Worm (Caenorhabditis elegans): Measurements from ENCODE around the gene F27E5.7.
A peak's percentile ranks its signal among the peaks of the same experiment; 100 is the strongest.

Gene F27E5.7

ce11 chrII:10172436-10172973 is 49.9 kb downstream of the F27E5.7 start, which contains the start of gene wbp-11 (continued):
- TF ChIP-seq ztf-3 (GFP tag; optimal IDR thresholded peaks at IDR 0.05) = no peak
- TF ChIP-seq attf-6 (GFP tag; IDR thresholded peaks at IDR 0.05) = no peak
- TF ChIP-seq ztf-6 (GFP tag; IDR thresholded peaks at IDR 0.05) = no peak

DNA sequence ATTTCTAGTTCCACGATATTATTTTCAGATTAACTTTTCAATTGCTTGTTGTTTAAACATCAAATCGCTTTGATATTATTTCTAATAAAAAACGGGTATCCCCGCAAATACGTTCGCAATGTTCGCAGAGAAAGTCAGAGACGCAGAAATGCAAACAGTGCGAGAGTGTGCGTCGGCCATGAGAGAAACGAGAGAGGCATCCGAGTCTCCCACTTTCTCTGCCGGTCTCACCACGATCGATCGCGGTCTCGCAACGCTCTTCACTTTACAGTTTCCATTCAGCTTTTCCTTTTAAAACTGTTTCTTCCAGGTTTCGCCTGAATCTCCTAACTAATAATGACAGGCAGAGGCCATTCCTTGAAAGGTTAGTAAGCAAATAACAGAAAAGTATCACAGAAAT is 51.8 kb downstream of the F27E5.7 start, which contains the start of gene F33H1.4:
Gene F33H1.4, plus strand, starts transcription at position 311 of the 400 bp plus-strand sequence.
- no peak for TF ChIP-seq Y56A3A.18 (GFP tag; IDR thresholded peaks at IDR 0.05)
- peak; percentile 97 for TF ChIP-seq hmg-1.2 (GFP tag; IDR thresholded peaks at IDR 0.05)
- peak; percentile 6 for TF ChIP-seq madf-10 (tag; optimal IDR thresholded peaks at IDR 0.05)
- peak; percentile 31 for TF ChIP-seq unc-130 (GFP tag; optimal IDR thresholded peaks at IDR 0.05)
- TF ChIP-seq ceh-27 (GFP tag; optimal IDR thresholded peaks at IDR 0.05) = peak; percentile 63
- TF ChIP-seq lsl-1 (GFP tag; optimal IDR thresholded peaks at IDR 0.05) = peak; percentile 33
- peak; percentile 57 for TF ChIP-seq D2030.7 (GFP tag; IDR thresholded peaks at IDR 0.05)
- peak; percentile 5; the same call in 1 of the 2 replicates for TF ChIP-seq dox-1 (GFP tag; IDR thresholded peaks at IDR 0.05)
- peak; percentile 91 for TF ChIP-seq madf-3 (GFP tag; IDR thresholded peaks at IDR 0.05)
- peak; percentile 4 for TF ChIP-seq tlf-1 (GFP tag; optimal IDR thresholded peaks at IDR 0.05)
- no peak for TF ChIP-seq K12H6.12 (tag; optimal IDR thresholded peaks at IDR 0.05)
- TF ChIP-seq zfh-2 (GFP tag; conservative IDR thresholded peaks at IDR 0.05) = peak; percentile 22; the same call in 1 of the 2 replicates
- no peak for TF ChIP-seq bed-2 (GFP tag; IDR thresholded peaks at IDR 0.05)
- TF ChIP-seq tbp1 (GFP tag; optimal IDR thresholded peaks at IDR 0.05) = peak; percentile 41
- TF ChIP-seq attf-5 (GFP tag; optimal IDR thresholded peaks at IDR 0.05) = peak; percentile 44
- TF ChIP-seq pbrm-1 (GFP tag; IDR thresholded peaks at IDR 0.05) = peak; percentile 44; the same call in 1 of the 2 replicates
- TF ChIP-seq fkh-3 (tag; optimal IDR thresholded peaks at IDR 0.05) = no peak
- peak; percentile 60 for TF ChIP-seq F49E8.2 (tag; optimal IDR thresholded peaks at IDR 0.05; ENCODE audit: insufficient read depth)
- peak; percentile 80 for TF ChIP-seq F33H1.4 (GFP tag; IDR thresholded peaks at IDR 0.05)
- TF ChIP-seq hrde-1 (tag; optimal IDR thresholded peaks at IDR 0.05; ENCODE audit: borderline replicate concordance) = no peak
- TF ChIP-seq T26A5.8 (tag; optimal IDR thresholded peaks at IDR 0.05) = no peak
- TF ChIP-seq cebp-1 (GFP tag; IDR thresholded peaks at IDR 0.05) = no peak
- peak; percentile 79 for TF ChIP-seq cebp-1 (tag; optimal IDR thresholded peaks at IDR 0.05)
- TF ChIP-seq let-526 (GFP tag; IDR thresholded peaks at IDR 0.05) = no peak
- peak; percentile 8 for TF ChIP-seq snpc-3.4 (tag; optimal IDR thresholded peaks at IDR 0.05)
- TF ChIP-seq Y95B8A.8 (GFP tag; IDR thresholded peaks at IDR 0.05) = 0 out of 2 replicates have a peak, but pooled peaks have one; percentile 41
- 0 out of 2 replicates have a peak, but pooled peaks have one; percentile 48 for TF ChIP-seq nfyb-1 (GFP tag; IDR thresholded peaks at IDR 0.05)
- TF ChIP-seq ZK185.1 (tag; optimal IDR thresholded peaks at IDR 0.05; ENCODE audit: poor library complexity, severe bottlenecking) = peak; percentile 50
- TF ChIP-seq lin-54 (GFP tag; optimal IDR thresholded peaks at IDR 0.05) = peak; percentile 45
- 0 out of 2 replicates have a peak, but pooled peaks have one; percentile 48 for TF ChIP-seq B0336.3 (GFP tag; IDR thresholded peaks at IDR 0.05)
- TF ChIP-seq madf-6 (GFP tag; IDR thresholded peaks at IDR 0.05) = peak; percentile 57
- peak; percentile 12; the same call in 1 of the 2 replicates for TF ChIP-seq ceh-100 (GFP tag; IDR thresholded peaks at IDR 0.05)
- TF ChIP-seq egrh-3 (GFP tag; IDR thresholded peaks at IDR 0.05) = 0 out of 2 replicates have a peak, but pooled peaks have one; percentile 10
- no peak for TF ChIP-seq nhr-90 (tag; optimal IDR thresholded peaks at IDR 0.05)
- peak; percentile 26 for TF ChIP-seq repo-1 (tag; optimal IDR thresholded peaks at IDR 0.05)
- TF ChIP-seq ztf-6 (GFP tag; IDR thresholded peaks at IDR 0.05) = no peak
- TF ChIP-seq ztf-3 (GFP tag; optimal IDR thresholded peaks at IDR 0.05) = no peak
- no peak for TF ChIP-seq hlh-26 (GFP tag; conservative IDR thresholded peaks at IDR 0.05)
- TF ChIP-seq lin-35 (GFP tag; optimal IDR thresholded peaks at IDR 0.05) = no peak
- TF ChIP-seq ekl-4 (GFP tag; IDR thresholded peaks at IDR 0.05) = peak; percentile 62; the same call in 1 of the 2 replicates
- no peak for TF ChIP-seq lin-26 (GFP tag; IDR thresholded peaks at IDR 0.05)
- TF ChIP-seq attf-3 (GFP tag; conservative IDR thresholded peaks at IDR 0.05) = no peak; the same call in 1 of the 2 replicates
- TF ChIP-seq mcd-1 (GFP tag; IDR thresholded peaks at IDR 0.05) = peak; percentile 59
- peak; percentile 44; the same call in 1 of the 2 replicates for TF ChIP-seq rcor-1 (GFP tag; IDR thresholded peaks at IDR 0.05)

Data from whole organism, young adult.